Worm (Caenorhabditis elegans): ENCODE results near the gene sysm-1.
A peak's percentile ranks its signal among the peaks of the same experiment; 100 is the strongest.

The sysm-1 gene

ce11 chrII:9054604-9055003, 28.4 kb downstream of the sysm-1 start, which contains the start of gene chmp-7 (continued):
- TF ChIP-seq lin-26 (GFP tag; IDR thresholded peaks at IDR 0.05): no peak
- TF ChIP-seq him-1 (tag; optimal IDR thresholded peaks at IDR 0.05): peak; percentile 7
- peak; percentile 98 for TF ChIP-seq lin-54 (GFP tag; optimal IDR thresholded peaks at IDR 0.05)
- peak; percentile 85 for TF ChIP-seq mcd-1 (GFP tag; IDR thresholded peaks at IDR 0.05)

ce11 chrII:9053564-9053963, 29.4 kb downstream of the sysm-1 start, which contains the start of gene T24B8.7:
Gene T24B8.7 (minus strand): TSS chrII:9053664.
- no peak for TF ChIP-seq dpl-1 (GFP tag; optimal IDR thresholded peaks at IDR 0.05)
- TF ChIP-seq ceh-58 (GFP tag; IDR thresholded peaks at IDR 0.05): 0 out of 2 replicates have a peak, but pooled peaks have one; percentile 20

ce11 chrII:9042059-9042458, 40.9 kb downstream of the sysm-1 start:
- no peak for TF ChIP-seq atf-7 (tag; optimal IDR thresholded peaks at IDR 0.05)
- TF ChIP-seq Y53G8AR.9 (GFP tag; conservative IDR thresholded peaks at IDR 0.05): 0 out of 2 replicates have a peak, but pooled peaks have one; percentile 20
- no peak for TF ChIP-seq chd-7 (tag; optimal IDR thresholded peaks at IDR 0.05)
- no peak for TF ChIP-seq efl-1 (GFP tag; optimal IDR thresholded peaks at IDR 0.05)
- TF ChIP-seq nhr-80 (tag; optimal IDR thresholded peaks at IDR 0.05): peak; percentile 53
- no peak for TF ChIP-seq cebp-2 (GFP tag; IDR thresholded peaks at IDR 0.05)
- TF ChIP-seq lsy-27 (tag; optimal IDR thresholded peaks at IDR 0.05; ENCODE audit: borderline replicate concordance, insufficient read depth): no peak

- TF ChIP-seq zfh-2 (GFP tag; conservative IDR thresholded peaks at IDR 0.05) (no peak), rec-8 (tag; optimal IDR thresholded peaks at IDR 0.05) (no peak), Y95B8A.8 (GFP tag; IDR thresholded peaks at IDR 0.05) (no peak), hmg-1.2 (GFP tag; IDR thresholded peaks at IDR 0.05) (no peak), ceh-79 (tag; optimal IDR thresholded peaks at IDR 0.05) (no peak), ztf-25 (GFP tag; IDR thresholded peaks at IDR 0.05) (no peak), lsl-1 (GFP tag; optimal IDR thresholded peaks at IDR 0.05) (no peak)
Observed at ce11 chrII:9041306-9041705, 41.7 kb downstream of the sysm-1 start, which contains the start of gene F37B12.3. Gene F37B12.3 (minus strand): TSS chrII:9041406.

- TF ChIP-seq F37B4.10 (GFP tag; IDR thresholded peaks at IDR 0.05) (no peak), nhr-179 (tag; optimal IDR thresholded peaks at IDR 0.05) (no peak)
Observed at ce11 chrII:9038736-9039135, 44.3 kb downstream of the sysm-1 start.

- TF ChIP-seq snpc-1.3 (tag; optimal IDR thresholded peaks at IDR 0.05; ENCODE audit: insufficient read depth): no peak
Observed at ce11 chrII:9038201-9038600, 44.8 kb downstream of the sysm-1 start, which contains the start of gene gcs-1. Gene gcs-1 (minus strand): TSS chrII:9038301.

- no peak for TF ChIP-seq F23B12.7 (tag; optimal IDR thresholded peaks at IDR 0.05; ENCODE audit: insufficient read depth)
- no peak for TF ChIP-seq somi-1 (GFP tag; optimal IDR thresholded peaks at IDR 0.05)
- no peak for TF ChIP-seq Y53G8AR.9 (GFP tag; conservative IDR thresholded peaks at IDR 0.05)
- no peak for TF ChIP-seq ztf-3 (GFP tag; optimal IDR thresholded peaks at IDR 0.05)
- no peak for TF ChIP-seq rcor-1 (GFP tag; IDR thresholded peaks at IDR 0.05)
- no peak for TF ChIP-seq ztf-6 (GFP tag; IDR thresholded peaks at IDR 0.05)
- TF ChIP-seq nhr-90 (tag; optimal IDR thresholded peaks at IDR 0.05): no peak
- TF ChIP-seq Y79H2A.3 (GFP tag; conservative IDR thresholded peaks at IDR 0.05): no peak
- no peak for TF ChIP-seq mel-28 (tag; optimal IDR thresholded peaks at IDR 0.05; ENCODE audit: borderline replicate concordance)
- TF ChIP-seq gei-17 (GFP tag; optimal IDR thresholded peaks at IDR 0.05): no peak
- TF ChIP-seq B0261.1 (tag; optimal IDR thresholded peaks at IDR 0.05): no peak
- no peak for TF ChIP-seq egl-18 (GFP tag; IDR thresholded peaks at IDR 0.05)
- TF ChIP-seq D2030.7 (GFP tag; IDR thresholded peaks at IDR 0.05): no peak
- no peak for TF ChIP-seq let-526 (GFP tag; IDR thresholded peaks at IDR 0.05)
- no peak for TF ChIP-seq ceh-91 (GFP tag; IDR thresholded peaks at IDR 0.05)
- no peak for TF ChIP-seq pbrm-1 (GFP tag; IDR thresholded peaks at IDR 0.05)
- no peak for TF ChIP-seq B0019.2 (GFP tag; conservative IDR thresholded peaks at IDR 0.05)
Observed at ce11 chrII:9033034-9033433, 50.0 kb downstream of the sysm-1 start.
